Fruit fly (Drosophila melanogaster): ENCODE data around the gene Sry-beta.

DNA sequence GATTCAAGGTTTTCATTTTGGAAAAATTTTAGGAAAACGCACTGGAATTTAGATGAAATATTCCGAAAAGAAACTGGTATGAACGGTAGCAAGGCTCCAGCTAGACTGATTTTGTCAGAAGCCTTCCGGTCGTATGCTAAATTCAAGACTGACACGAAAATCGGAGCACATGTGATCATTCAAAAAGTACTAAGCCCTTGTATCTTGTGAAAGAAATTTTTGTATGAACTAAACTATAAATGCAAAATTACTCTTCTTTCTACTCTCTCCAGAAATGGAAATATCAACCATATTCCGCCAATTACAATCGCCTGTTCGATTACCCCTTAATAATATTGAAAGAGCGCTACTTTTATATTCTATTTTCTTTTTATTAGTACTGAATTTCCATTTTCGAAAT, 1.9 kb upstream of the Sry-beta start, which contains the start of gene ocn:
- TF ChIP-seq kay (GFP tag; ENCODE audit: borderline replicate concordance) (no peak), toe (GFP tag; optimal IDR thresholded peaks at IDR 0.05) (no peak), pad (GFP tag; optimal IDR thresholded peaks at IDR 0.05) (no peak), ovo (GFP tag; optimal IDR thresholded peaks at IDR 0.05) (no peak), CG7101 (tag; optimal IDR thresholded peaks at IDR 0.05) (no peak), CG33017 (tag; optimal IDR thresholded peaks at IDR 0.05) (no peak), Hr96 (GFP tag; optimal IDR thresholded peaks at IDR 0.05) (no peak), tj (GFP tag; optimal IDR thresholded peaks at IDR 0.05) (no peak), bab1 (GFP tag; optimal IDR thresholded peaks at IDR 0.05) (no peak), Clk (GFP tag; optimal IDR thresholded peaks at IDR 0.05) (no peak), CG1620 (GFP tag; optimal IDR thresholded peaks at IDR 0.05) (no peak), CG14711 (tag; optimal IDR thresholded peaks at IDR 0.05) (no peak), CG5204 (GFP tag; optimal IDR thresholded peaks at IDR 0.05) (no peak)
